Fruit fly (Drosophila melanogaster): Measurements from ENCODE around the gene CG11726.

DNA sequence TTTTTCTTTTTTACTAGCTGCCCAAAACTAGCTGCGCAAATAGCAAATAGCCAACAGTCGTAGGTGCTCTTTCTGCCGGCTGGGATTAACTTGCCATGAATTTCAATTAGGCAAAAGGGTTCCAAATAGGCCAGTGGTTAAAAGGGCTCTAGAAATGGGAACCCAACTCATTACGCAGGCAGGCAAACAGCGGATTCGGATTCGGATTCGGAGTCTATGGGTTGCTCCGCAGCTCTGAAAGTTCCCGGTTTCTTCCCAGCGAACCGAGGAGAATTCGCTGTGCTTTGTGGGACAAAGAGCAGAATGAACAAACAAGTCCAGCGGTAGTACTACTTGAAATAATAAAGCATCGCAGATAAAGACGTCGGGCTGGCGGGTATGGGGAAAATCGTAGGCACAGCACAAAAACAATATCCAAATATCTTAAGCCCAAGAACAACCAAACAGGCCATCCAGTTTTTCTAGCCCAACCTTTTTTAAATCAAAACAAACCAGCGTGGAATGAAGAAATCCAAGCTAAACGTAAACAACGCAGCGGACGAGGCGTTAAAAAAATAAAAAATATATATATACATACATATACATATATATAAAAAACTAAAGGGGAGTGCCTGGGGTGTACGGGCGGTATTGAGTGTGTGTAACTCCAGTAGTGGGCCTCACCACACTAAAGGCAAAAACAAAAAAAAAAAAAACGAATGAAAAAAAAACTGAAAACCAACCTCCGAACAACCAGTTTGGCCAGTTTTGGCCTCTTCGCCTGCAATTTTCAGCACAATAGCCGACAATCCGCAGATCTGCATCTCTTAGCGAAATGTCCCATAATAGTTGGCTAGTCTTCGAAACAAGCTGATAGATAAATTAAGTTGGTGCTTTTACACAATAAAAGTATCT lies 47.6 kb downstream of the CG11726 start:
- no peak for TF ChIP-seq CTCF (optimal IDR thresholded peaks at IDR 0.05)
- TF ChIP-seq CG8478 (optimal IDR thresholded peaks at IDR 0.05), result no peak
